Worm (Caenorhabditis elegans) whole organism, late embryonic: ENCODE measurements around the gene nspb-10.

Source experiments
- C08G9.2 ChIP-seq: sonication (generic microtip); optimal IDR thresholded peaks from 2 replicates; lab custom pipeline; 2016; ENCODE audit warnings: mild to moderate bottlenecking, missing genetic modification characterization, moderate library complexity, missing compliant biosample characterization
- C38D4.7 ChIP-seq: fragments of 200-800 bp; sonication (Bioruptor generic); optimal IDR thresholded peaks from 2 replicates; lab custom pipeline; 2018; ENCODE audit warnings: mild to moderate bottlenecking, missing genetic modification characterization, moderate library complexity, missing compliant biosample characterization
- F13H6.1 ChIP-seq: sonication (generic microtip); optimal IDR thresholded peaks from 2 replicates; lab custom pipeline; 2016; ENCODE audit warnings: missing genetic modification characterization, missing compliant biosample characterization
- K02D7.2 ChIP-seq: sonication (generic microtip); optimal IDR thresholded peaks from 2 replicates; lab custom pipeline; 2017; ENCODE audit warnings: mild to moderate bottlenecking, missing genetic modification characterization, missing compliant biosample characterization
- Y22D7AL.16 ChIP-seq: sonication (generic microtip); optimal IDR thresholded peaks from 2 replicates; lab custom pipeline; 2016; ENCODE audit warnings: missing genetic modification characterization, missing compliant biosample characterization
- ahr-1 ChIP-seq: sonication (generic microtip); optimal IDR thresholded peaks from 2 replicates; lab custom pipeline; 2016; ENCODE audit warnings: missing genetic modification characterization, missing compliant biosample characterization
- ama-1 ChIP-seq: fragments of 150-350 bp; optimal IDR thresholded peaks from 2 replicates; lab custom pipeline; 2014
- ceh-14 ChIP-seq: sonication (generic microtip); optimal IDR thresholded peaks from 2 replicates; lab custom pipeline; 2016; ENCODE audit warnings: missing genotype, missing genetic modification characterization, missing compliant biosample characterization
- ceh-19 ChIP-seq: fragments of 200-800 bp; sonication (Bioruptor generic); optimal IDR thresholded peaks from 2 replicates; lab custom pipeline; 2018; ENCODE audit warnings: mild to moderate bottlenecking, missing genetic modification characterization, missing compliant biosample characterization
- ceh-2 ChIP-seq: sonication (generic microtip); optimal IDR thresholded peaks from 2 replicates; lab custom pipeline; 2016; ENCODE audit warnings: missing genotype, missing genetic modification characterization, missing compliant biosample characterization
- ceh-30 ChIP-seq: fragments of 150-350 bp; optimal IDR thresholded peaks from 2 replicates; lab custom pipeline; 2014; ENCODE audit warnings: missing biosample characterization, missing genetic modification characterization
- ceh-31 ChIP-seq: sonication (generic microtip); optimal IDR thresholded peaks from 2 replicates; lab custom pipeline; 2016; ENCODE audit warnings: missing genetic modification characterization, missing compliant biosample characterization
- ceh-34 ChIP-seq: sonication (generic microtip); optimal IDR thresholded peaks from 2 replicates; lab custom pipeline; 2016; ENCODE audit warnings: mild to moderate bottlenecking, missing genetic modification characterization, missing compliant biosample characterization
- ceh-45 ChIP-seq: fragments of 200-800 bp; sonication (Bioruptor generic); IDR thresholded peaks from 2 replicates; pipeline ENCODE4 v1.3.6; 2022; ENCODE audit warnings: missing genetic modification reagents, missing genetic modification characterization, missing compliant biosample characterization
- ceh-6 ChIP-seq: fragments of 200-800 bp; sonication (Bioruptor generic); optimal IDR thresholded peaks from 2 replicates; lab custom pipeline; 2018; ENCODE audit warnings: mild to moderate bottlenecking, missing genetic modification characterization, missing compliant biosample characterization
- ceh-9 ChIP-seq: sonication (generic microtip); optimal IDR thresholded peaks from 2 replicates; lab custom pipeline; 2016; ENCODE audit warnings: mild to moderate bottlenecking, missing genetic modification characterization, inconsistent platforms, missing compliant biosample characterization
- che-1 ChIP-seq: sonication (generic microtip); optimal IDR thresholded peaks from 2 replicates; lab custom pipeline; 2016; ENCODE audit warnings: mild to moderate bottlenecking, missing genetic modification characterization, missing compliant biosample characterization
- dmd-4 ChIP-seq: sonication (generic microtip); optimal IDR thresholded peaks from 2 replicates; lab custom pipeline; 2016; ENCODE audit warnings: borderline replicate concordance, missing genetic modification characterization, missing compliant biosample characterization
- elt-2 ChIP-seq: sonication (generic microtip); optimal IDR thresholded peaks from 2 replicates; lab custom pipeline; 2016; ENCODE audit warnings: missing genetic modification reagents, missing genetic modification characterization, missing compliant biosample characterization
- elt-4 ChIP-seq: sonication (generic microtip); optimal IDR thresholded peaks from 2 replicates; lab custom pipeline; 2016; ENCODE audit warnings: missing genetic modification characterization, missing compliant biosample characterization
- eyg-1 ChIP-seq: sonication (generic microtip); optimal IDR thresholded peaks from 2 replicates; lab custom pipeline; 2016; ENCODE audit warnings: missing genotype, missing genetic modification characterization, missing compliant biosample characterization
- fax-1 ChIP-seq: sonication (generic microtip); optimal IDR thresholded peaks from 2 replicates; lab custom pipeline; 2016; ENCODE audit warnings: missing genotype, missing genetic modification characterization, missing compliant biosample characterization
- hlh-13 ChIP-seq: fragments of 200-800 bp; sonication (Bioruptor generic); optimal IDR thresholded peaks from 2 replicates; lab custom pipeline; 2018; ENCODE audit warnings: mild to moderate bottlenecking, missing genetic modification characterization, missing compliant biosample characterization
- hlh-30 ChIP-seq: sonication (generic microtip); optimal IDR thresholded peaks from 2 replicates; lab custom pipeline; 2017; ENCODE audit warnings: antibody characterized with exemption, missing genetic modification characterization, missing compliant biosample characterization; ENCODE audit not compliant: insufficient read depth
- lim-6 ChIP-seq: sonication (generic microtip); optimal IDR thresholded peaks from 2 replicates; lab custom pipeline; 2016; ENCODE audit warnings: missing genetic modification characterization, missing compliant biosample characterization
- lin-11 ChIP-seq: fragments of 200-800 bp; sonication (Bioruptor generic); optimal IDR thresholded peaks from 2 replicates; lab custom pipeline; 2018; ENCODE audit warnings: mild to moderate bottlenecking, missing genetic modification characterization, missing compliant biosample characterization
- madf-2 ChIP-seq: sonication (generic microtip); optimal IDR thresholded peaks from 2 replicates; lab custom pipeline; 2017; ENCODE audit warnings: missing genetic modification characterization, missing compliant biosample characterization
- nfya-1 ChIP-seq: sonication (generic microtip); optimal IDR thresholded peaks from 2 replicates; lab custom pipeline; 2017; ENCODE audit warnings: missing genetic modification characterization, mild to moderate bottlenecking, missing compliant biosample characterization, antibody characterized with exemption, moderate library complexity
- npax-4 ChIP-seq: sonication (generic microtip); optimal IDR thresholded peaks from 2 replicates; lab custom pipeline; 2016; ENCODE audit warnings: missing genetic modification characterization, missing compliant biosample characterization
- odd-2 ChIP-seq: sonication (generic microtip); optimal IDR thresholded peaks from 2 replicates; lab custom pipeline; 2017; ENCODE audit warnings: antibody characterized with exemption, mild to moderate bottlenecking, missing genetic modification characterization, missing compliant biosample characterization
- pag-3 ChIP-seq: sonication (generic microtip); optimal IDR thresholded peaks from 2 replicates; lab custom pipeline; 2016; ENCODE audit warnings: missing compliant biosample characterization, missing genetic modification characterization, borderline replicate concordance
- pax-1 ChIP-seq: fragments of 150-350 bp; optimal IDR thresholded peaks from 2 replicates; lab custom pipeline; 2014; ENCODE audit warnings: missing biosample characterization, missing genetic modification characterization
- pha-2 ChIP-seq: sonication (generic microtip); optimal IDR thresholded peaks from 2 replicates; lab custom pipeline; 2017; ENCODE audit warnings: mild to moderate bottlenecking, missing genetic modification characterization, missing compliant biosample characterization
- pha-4 ChIP-seq: fragments of 150-350 bp; optimal IDR thresholded peaks from 2 replicates; lab custom pipeline; 2018; ENCODE audit warnings: missing biosample characterization, missing genetic modification reagents, missing genetic modification characterization
- pros-1 ChIP-seq: fragments of 150-350 bp; optimal IDR thresholded peaks from 2 replicates; lab custom pipeline; 2014; ENCODE audit warnings: missing biosample characterization, missing genetic modification reagents, missing genetic modification characterization
- ref-2 ChIP-seq: sonication (generic microtip); optimal IDR thresholded peaks from 2 replicates; lab custom pipeline; 2016; ENCODE audit warnings: missing genetic modification characterization, missing compliant biosample characterization
- rnt-1 ChIP-seq: sonication (generic microtip); optimal IDR thresholded peaks from 2 replicates; lab custom pipeline; 2016; ENCODE audit warnings: missing genetic modification characterization, missing compliant biosample characterization
- sdc-2 ChIP-seq: sonication (generic microtip); optimal IDR thresholded peaks from 2 replicates; lab custom pipeline; 2016; ENCODE audit warnings: missing genotype, missing genetic modification characterization, missing compliant biosample characterization
- sox-2 ChIP-seq: fragments of 200-800 bp; sonication (Bioruptor generic); IDR thresholded peaks from 2 replicates; pipeline ENCODE4 v1.3.6; 2022; ENCODE audit warnings: missing genetic modification reagents, missing genetic modification characterization, missing compliant biosample characterization
- sox-4 ChIP-seq: sonication (generic microtip); optimal IDR thresholded peaks from 2 replicates; lab custom pipeline; 2017; ENCODE audit warnings: mild to moderate bottlenecking, missing genetic modification characterization, inconsistent platforms, missing compliant biosample characterization
- tbx-2 ChIP-seq: sonication (generic microtip); optimal IDR thresholded peaks from 2 replicates; lab custom pipeline; 2016; ENCODE audit warnings: missing genetic modification characterization, missing compliant biosample characterization
- tbx-7 ChIP-seq: sonication (generic microtip); optimal IDR thresholded peaks from 2 replicates; lab custom pipeline; 2016; ENCODE audit warnings: missing genotype, missing genetic modification characterization, missing compliant biosample characterization
- unc-3 ChIP-seq, 2 experiments: fragments of 200-800 bp in 1 of 2; sonication (Bioruptor generic) in 1 of 2; sonication (generic microtip) in 1 of 2; conservative IDR thresholded peaks in 1 of 2; optimal IDR thresholded peaks in 1 of 2; 2 replicates each; pipeline versions ENCODE4 v1.3.6 to Lab custom; 2016 to 2022; ENCODE audit warnings: missing compliant biosample characterization in 2 of 2, missing genetic modification characterization in 2 of 2, missing genetic modification reagents in 1 of 2
- unc-42 ChIP-seq: sonication (generic microtip); optimal IDR thresholded peaks from 2 replicates; lab custom pipeline; 2016; ENCODE audit warnings: missing genotype, missing genetic modification characterization, missing compliant biosample characterization
- unc-86 ChIP-seq: sonication (generic microtip); optimal IDR thresholded peaks from 2 replicates; lab custom pipeline; 2016; ENCODE audit warnings: missing genetic modification characterization, missing compliant biosample characterization
- zip-5 ChIP-seq: sonication (generic microtip); optimal IDR thresholded peaks from 2 replicates; lab custom pipeline; 2016; ENCODE audit warnings: missing genetic modification characterization, missing compliant biosample characterization

Gene nspb-10

ce11 chrII:14635179-14635578 lies 47.1 kb upstream of the nspb-10 start (continued):
- TF ChIP-seq ama-1 (lab: Kevin White, UChicago) (no peak), tbx-2 (tag; lab: Kevin White, UChicago) (peak; percentile 66), dmd-4 (tag; lab: Kevin White, UChicago) (peak; percentile 73), pros-1 (tag; lab: Kevin White, UChicago) (no peak), pax-1 (tag; lab: Kevin White, UChicago) (no peak), ceh-14 (tag; lab: Kevin White, UChicago) (peak; percentile 28), tbx-7 (tag; lab: Kevin White, UChicago) (no peak), sox-4 (tag; lab: Kevin White, UChicago) (peak; percentile 46), rnt-1 (peak; percentile 16), pag-3 (tag; lab: Kevin White, UChicago) (no peak), hlh-30 (tag; lab: Kevin White, UChicago) (peak; percentile 62), pha-4 (tag; lab: Kevin White, UChicago) (no peak), fax-1 (no peak), ceh-45 (GFP tag; lab: Robert Waterston, UW) (peak; percentile 62; the same call in 1 of the 2 replicates), ref-2 (tag; lab: Kevin White, UChicago) (peak; percentile 26), npax-4 (tag; lab: Kevin White, UChicago) (peak; percentile 34), C08G9.2 (tag; lab: Kevin White, UChicago) (peak; percentile 67), ceh-19 (GFP tag; lab: Kevin White, UChicago) (peak; percentile 51), madf-2 (tag; lab: Kevin White, UChicago) (peak; percentile 39), unc-86 (peak; percentile 43), ahr-1 (tag; lab: Kevin White, UChicago) (peak; percentile 1), elt-2 (peak; percentile 52), ceh-31 (tag; lab: Kevin White, UChicago) (peak; percentile 45), ceh-9 (tag; lab: Kevin White, UChicago) (peak; percentile 52), ceh-30 (tag; lab: Kevin White, UChicago) (no peak), ceh-2 (tag; lab: Kevin White, UChicago) (no peak), elt-4 (tag; lab: Kevin White, UChicago) (no peak), zip-5 (tag; lab: Kevin White, UChicago) (peak; percentile 18), eyg-1 (tag; lab: Kevin White, UChicago) (no peak), K02D7.2 (tag; lab: Kevin White, UChicago) (peak; percentile 51), unc-42 (no peak), sdc-2 (tag; lab: Kevin White, UChicago) (peak; percentile 5), pha-2 (tag; lab: Kevin White, UChicago) (peak; percentile 52), unc-3 (GFP tag; conservative IDR thresholded peaks at IDR 0.05; lab: Robert Waterston, UW) (0 out of 2 replicates have a peak, but pooled peaks have one; percentile 53), unc-3 (tag; optimal IDR thresholded peaks at IDR 0.05; lab: Kevin White, UChicago) (peak; percentile 10), sox-2 (GFP tag; lab: Robert Waterston, UW) (peak; percentile 65), lim-6 (tag; lab: Kevin White, UChicago) (no peak), C38D4.7 (GFP tag; lab: Kevin White, UChicago) (peak; percentile 60)

DNA sequence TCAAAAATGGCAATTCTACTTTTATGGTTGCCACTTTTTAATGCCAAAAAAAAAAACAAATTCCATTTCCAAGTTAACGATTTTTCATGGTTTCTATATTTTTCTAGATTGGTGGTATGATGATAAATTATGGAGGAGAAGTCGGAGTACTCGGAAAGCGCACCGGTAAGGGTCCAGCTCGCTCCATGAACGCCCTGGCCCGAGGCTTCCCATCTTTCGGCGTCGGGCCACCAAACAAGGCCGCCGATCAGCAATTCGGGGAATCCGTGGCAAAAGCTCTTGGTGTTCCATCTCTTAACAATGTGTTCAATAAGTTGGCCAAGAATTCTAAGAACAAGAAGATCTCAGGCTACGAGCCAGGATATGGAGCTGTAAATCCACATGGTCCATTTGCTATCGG lies 46.0 kb upstream of the nspb-10 start:
- TF ChIP-seq nfya-1 (tag; lab: Kevin White, UChicago) (no peak), unc-86 (no peak), ceh-34 (tag; lab: Kevin White, UChicago) (no peak), unc-3 (GFP tag; conservative IDR thresholded peaks at IDR 0.05; lab: Robert Waterston, UW) (no peak), unc-3 (tag; optimal IDR thresholded peaks at IDR 0.05; lab: Kevin White, UChicago) (no peak), F13H6.1 (tag; lab: Kevin White, UChicago) (no peak), lin-11 (no peak), Y22D7AL.16 (tag; lab: Kevin White, UChicago) (no peak), hlh-13 (GFP tag; lab: Kevin White, UChicago) (no peak), unc-42 (no peak), che-1 (no peak), lim-6 (tag; lab: Kevin White, UChicago) (no peak), sdc-2 (tag; lab: Kevin White, UChicago) (no peak), ceh-6 (GFP tag; lab: Kevin White, UChicago) (no peak), pros-1 (tag; lab: Kevin White, UChicago) (no peak), odd-2 (tag; lab: Kevin White, UChicago) (no peak)
- TF ChIP-seq, all 69 proteins: peak for 0
